Worm (Caenorhabditis elegans) whole organism, late embryonic: Measurements from ENCODE around the gene pas-7.
A peak's percentile ranks its signal among the peaks of the same experiment; 100 is the strongest.

Experiments used
- ceh-19 ChIP-seq: fragments of 200-800 bp; sonication (Bioruptor generic); optimal IDR thresholded peaks from 2 replicates; lab custom pipeline; 2018; ENCODE audit warnings: mild to moderate bottlenecking, missing genetic modification characterization, missing compliant biosample characterization
- ceh-2 ChIP-seq: sonication (generic microtip); optimal IDR thresholded peaks from 2 replicates; lab custom pipeline; 2016; ENCODE audit warnings: missing genotype, missing genetic modification characterization, missing compliant biosample characterization
- ceh-22 ChIP-seq: sonication (generic microtip); optimal IDR thresholded peaks from 2 replicates; lab custom pipeline; 2017; ENCODE audit warnings: missing biosample characterization, missing genetic modification characterization
- ceh-24 ChIP-seq: sonication (generic microtip); optimal IDR thresholded peaks from 2 replicates; lab custom pipeline; 2016; ENCODE audit warnings: mild to moderate bottlenecking, missing genetic modification characterization, missing compliant biosample characterization
- ceh-30 ChIP-seq: fragments of 150-350 bp; optimal IDR thresholded peaks from 2 replicates; lab custom pipeline; 2014; ENCODE audit warnings: missing biosample characterization, missing genetic modification characterization
- ceh-31 ChIP-seq: sonication (generic microtip); optimal IDR thresholded peaks from 2 replicates; lab custom pipeline; 2016; ENCODE audit warnings: missing genetic modification characterization, missing compliant biosample characterization
- ceh-34 ChIP-seq: sonication (generic microtip); optimal IDR thresholded peaks from 2 replicates; lab custom pipeline; 2016; ENCODE audit warnings: mild to moderate bottlenecking, missing genetic modification characterization, missing compliant biosample characterization
- ceh-48 ChIP-seq: sonication (generic microtip); optimal IDR thresholded peaks from 2 replicates; lab custom pipeline; 2016; ENCODE audit warnings: missing genetic modification characterization, inconsistent platforms, missing compliant biosample characterization
- ceh-6 ChIP-seq: fragments of 200-800 bp; sonication (Bioruptor generic); optimal IDR thresholded peaks from 2 replicates; lab custom pipeline; 2018; ENCODE audit warnings: mild to moderate bottlenecking, missing genetic modification characterization, missing compliant biosample characterization
- che-1 ChIP-seq: sonication (generic microtip); optimal IDR thresholded peaks from 2 replicates; lab custom pipeline; 2016; ENCODE audit warnings: mild to moderate bottlenecking, missing genetic modification characterization, missing compliant biosample characterization
- elt-2 ChIP-seq: sonication (generic microtip); optimal IDR thresholded peaks from 2 replicates; lab custom pipeline; 2016; ENCODE audit warnings: missing genetic modification reagents, missing genetic modification characterization, missing compliant biosample characterization
- fkh-10 ChIP-seq: fragments of 150-350 bp; optimal IDR thresholded peaks from 2 replicates; lab custom pipeline; 2014; ENCODE audit warnings: missing biosample characterization, missing genetic modification reagents, missing genetic modification characterization
- fkh-6 ChIP-seq: sonication (generic microtip); optimal IDR thresholded peaks from 2 replicates; lab custom pipeline; 2016; ENCODE audit warnings: missing genetic modification characterization, missing compliant biosample characterization
- gmeb-2 ChIP-seq: sonication (generic microtip); optimal IDR thresholded peaks from 2 replicates; lab custom pipeline; 2016; ENCODE audit warnings: missing genetic modification characterization, inconsistent platforms, missing compliant biosample characterization
- hlh-13 ChIP-seq: fragments of 200-800 bp; sonication (Bioruptor generic); optimal IDR thresholded peaks from 2 replicates; lab custom pipeline; 2018; ENCODE audit warnings: mild to moderate bottlenecking, missing genetic modification characterization, missing compliant biosample characterization
- hlh-15 ChIP-seq: sonication (generic microtip); optimal IDR thresholded peaks from 2 replicates; lab custom pipeline; 2016; ENCODE audit warnings: missing genetic modification characterization, missing compliant biosample characterization
- hlh-30 ChIP-seq: sonication (generic microtip); optimal IDR thresholded peaks from 2 replicates; lab custom pipeline; 2017; ENCODE audit warnings: antibody characterized with exemption, missing genetic modification characterization, missing compliant biosample characterization; ENCODE audit not compliant: insufficient read depth
- hlh-6 ChIP-seq: sonication (generic microtip); optimal IDR thresholded peaks from 2 replicates; lab custom pipeline; 2016; ENCODE audit warnings: missing genotype, missing genetic modification characterization, missing compliant biosample characterization
- mec-3 ChIP-seq: sonication (generic microtip); optimal IDR thresholded peaks from 2 replicates; lab custom pipeline; 2016; ENCODE audit warnings: borderline replicate concordance, missing genetic modification characterization, missing compliant biosample characterization
- nfya-1 ChIP-seq: sonication (generic microtip); optimal IDR thresholded peaks from 2 replicates; lab custom pipeline; 2017; ENCODE audit warnings: missing genetic modification characterization, mild to moderate bottlenecking, missing compliant biosample characterization, antibody characterized with exemption, moderate library complexity
- nhr-11 ChIP-seq: fragments of 150-350 bp; optimal IDR thresholded peaks from 2 replicates; lab custom pipeline; 2014; ENCODE audit warnings: missing biosample characterization, missing genetic modification characterization
- nhr-232 ChIP-seq: sonication (generic microtip); optimal IDR thresholded peaks from 2 replicates; lab custom pipeline; 2016; ENCODE audit warnings: missing genetic modification characterization, missing compliant biosample characterization
- ref-2 ChIP-seq: sonication (generic microtip); optimal IDR thresholded peaks from 2 replicates; lab custom pipeline; 2016; ENCODE audit warnings: missing genetic modification characterization, missing compliant biosample characterization
- sdc-2 ChIP-seq: sonication (generic microtip); optimal IDR thresholded peaks from 2 replicates; lab custom pipeline; 2016; ENCODE audit warnings: missing genotype, missing genetic modification characterization, missing compliant biosample characterization
- sox-2 ChIP-seq: fragments of 200-800 bp; sonication (Bioruptor generic); IDR thresholded peaks from 2 replicates; pipeline ENCODE4 v1.3.6; 2022; ENCODE audit warnings: missing genetic modification reagents, missing genetic modification characterization, missing compliant biosample characterization
- sox-4 ChIP-seq: sonication (generic microtip); optimal IDR thresholded peaks from 2 replicates; lab custom pipeline; 2017; ENCODE audit warnings: mild to moderate bottlenecking, missing genetic modification characterization, inconsistent platforms, missing compliant biosample characterization
- syd-9 ChIP-seq: sonication (generic microtip); optimal IDR thresholded peaks from 2 replicates; lab custom pipeline; 2016; ENCODE audit warnings: mild to moderate bottlenecking, missing genetic modification characterization, moderate library complexity, missing compliant biosample characterization
- tbx-2 ChIP-seq: sonication (generic microtip); optimal IDR thresholded peaks from 2 replicates; lab custom pipeline; 2016; ENCODE audit warnings: missing genetic modification characterization, missing compliant biosample characterization
- unc-3 ChIP-seq, 2 experiments: fragments of 200-800 bp in 1 of 2; sonication (Bioruptor generic) in 1 of 2; sonication (generic microtip) in 1 of 2; conservative IDR thresholded peaks in 1 of 2; optimal IDR thresholded peaks in 1 of 2; 2 replicates each; pipeline versions ENCODE4 v1.3.6 to Lab custom; 2016 to 2022; ENCODE audit warnings: missing compliant biosample characterization in 2 of 2, missing genetic modification characterization in 2 of 2, missing genetic modification reagents in 1 of 2
- unc-42 ChIP-seq: sonication (generic microtip); optimal IDR thresholded peaks from 2 replicates; lab custom pipeline; 2016; ENCODE audit warnings: missing genotype, missing genetic modification characterization, missing compliant biosample characterization
- unc-55 ChIP-seq: sonication (generic microtip); optimal IDR thresholded peaks from 2 replicates; lab custom pipeline; 2017; ENCODE audit warnings: missing biosample characterization, missing genetic modification reagents, missing genetic modification characterization
- unc-86 ChIP-seq: sonication (generic microtip); optimal IDR thresholded peaks from 2 replicates; lab custom pipeline; 2016; ENCODE audit warnings: missing genetic modification characterization, missing compliant biosample characterization
- zip-5 ChIP-seq: sonication (generic microtip); optimal IDR thresholded peaks from 2 replicates; lab custom pipeline; 2016; ENCODE audit warnings: missing genetic modification characterization, missing compliant biosample characterization
- ztf-16 ChIP-seq: sonication (generic microtip); optimal IDR thresholded peaks from 2 replicates; lab custom pipeline; 2017; ENCODE audit warnings: missing genetic modification characterization, missing compliant biosample characterization

Gene pas-7

DNA sequence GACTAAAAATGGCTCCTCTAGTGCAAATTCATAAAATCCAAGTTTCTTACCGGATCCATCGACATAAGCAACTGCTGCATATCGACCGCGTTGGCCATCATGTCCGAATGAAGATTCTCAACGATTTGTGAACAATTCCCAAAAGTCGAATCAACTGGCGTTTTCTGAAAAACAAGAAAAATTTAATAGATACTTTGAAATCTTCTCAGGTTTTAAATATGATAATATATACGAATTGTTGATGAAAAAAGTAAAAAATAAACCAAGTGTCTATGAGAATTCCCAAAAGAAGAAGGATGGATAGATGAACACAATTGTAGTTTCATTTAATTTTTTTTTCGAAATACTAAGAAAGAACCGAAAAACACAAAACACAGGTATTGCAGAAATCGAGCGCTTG lies 31.8 kb downstream of the pas-7 start, which contains the start of gene die-1:
Gene die-1 (minus strand): TSS at position 101 of the 400 bp plus-strand sequence.
- TF ChIP-seq unc-55, result no peak
- no peak for TF ChIP-seq ceh-34 (tag; lab: Kevin White, UChicago)
- TF ChIP-seq nfya-1 (tag; lab: Kevin White, UChicago), result no peak
- no peak for TF ChIP-seq nhr-232
- TF ChIP-seq hlh-13, result no peak
- no peak for TF ChIP-seq syd-9 (tag; lab: Kevin White, UChicago)
- no peak for TF ChIP-seq mec-3 (tag; lab: Kevin White, UChicago)
- TF ChIP-seq hlh-6 (tag; lab: Kevin White, UChicago), result no peak
- TF ChIP-seq ceh-22 (tag; lab: Kevin White, UChicago), result no peak
- no peak for TF ChIP-seq ceh-48 (tag; lab: Kevin White, UChicago)
- TF ChIP-seq elt-2 (tag; lab: Kevin White, UChicago), result no peak
- TF ChIP-seq nhr-11, result no peak
- TF ChIP-seq zip-5, result no peak
- no peak for TF ChIP-seq unc-86 (tag; lab: Kevin White, UChicago)
- no peak for TF ChIP-seq sox-2 (GFP tag; lab: Robert Waterston, UW)
- no peak for TF ChIP-seq ceh-6 (GFP tag; lab: Kevin White, UChicago)
- no peak for TF ChIP-seq ztf-16
- TF ChIP-seq hlh-15 (tag; lab: Kevin White, UChicago), result no peak
- TF ChIP-seq fkh-10, result no peak

DNA sequence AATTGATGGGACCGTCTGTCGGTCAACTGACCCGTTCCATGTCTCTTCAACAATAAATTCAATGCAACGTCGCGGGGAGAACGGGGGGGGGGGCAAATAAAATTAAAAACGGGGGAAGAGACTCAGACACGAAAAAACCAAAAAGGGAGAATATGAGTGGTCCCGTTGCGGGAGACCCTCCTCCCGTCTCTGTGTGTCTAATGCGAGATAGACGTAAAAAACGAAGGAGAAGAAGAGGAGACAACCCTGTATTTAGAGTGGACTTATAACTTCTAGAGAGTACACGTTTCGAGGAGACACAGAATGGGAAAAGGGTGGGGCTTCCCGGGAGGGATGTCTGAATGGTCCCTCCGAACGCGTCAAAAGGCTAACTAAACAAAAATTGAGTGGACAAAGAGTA lies 34.2 kb downstream of the pas-7 start:
- no peak for TF ChIP-seq gmeb-2 (tag; lab: Kevin White, UChicago)
- TF ChIP-seq ceh-6 (GFP tag; lab: Kevin White, UChicago), result peak; percentile 42
- TF ChIP-seq nfya-1 (tag; lab: Kevin White, UChicago), result peak; percentile 11
- peak; percentile 4 for TF ChIP-seq tbx-2 (tag; lab: Kevin White, UChicago)

DNA sequence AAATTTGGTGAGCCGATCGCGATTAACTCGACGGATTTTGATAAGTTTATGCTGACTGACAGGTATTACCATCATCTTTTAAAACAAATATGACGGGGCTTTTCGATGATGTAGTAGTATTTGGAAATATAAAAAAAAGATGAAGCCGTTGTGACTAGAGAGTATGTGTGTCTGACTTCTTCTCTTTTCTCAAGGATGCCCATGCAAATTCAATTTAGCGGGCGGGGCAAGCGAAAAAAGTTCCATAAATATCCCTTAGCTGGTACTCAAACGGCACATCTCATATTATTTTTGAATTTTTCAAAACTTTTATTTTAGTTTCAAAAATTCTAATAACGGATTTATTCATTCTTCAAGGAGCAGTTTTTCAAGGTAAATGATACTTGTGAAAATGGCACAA lies 39.1 kb downstream of the pas-7 start, which contains the start of gene stg-1:
Gene stg-1 (minus strand): TSS at position 153 of the 400 bp plus-strand sequence.
- TF ChIP-seq unc-42 (peak; percentile 85), ceh-2 (no peak)

- TF ChIP-seq unc-55, result no peak
- no peak for TF ChIP-seq mec-3 (tag; lab: Kevin White, UChicago)
- TF ChIP-seq ceh-31, result no peak
- TF ChIP-seq hlh-30 (tag; lab: Kevin White, UChicago), result no peak
- TF ChIP-seq sox-2 (GFP tag; lab: Robert Waterston, UW), result no peak
- TF ChIP-seq che-1 (tag; lab: Kevin White, UChicago), result no peak
- no peak for TF ChIP-seq ceh-30
- TF ChIP-seq ceh-24 (tag; lab: Kevin White, UChicago), result no peak
- TF ChIP-seq sox-4, result no peak
Measured at ce11 chrII:10056545-10057038, 43.1 kb downstream of the pas-7 start, which contains the start of gene C18D1.2. C18D1.2 (plus strand) TSS chrII:10056988.

- TF ChIP-seq unc-3 (GFP tag; conservative IDR thresholded peaks at IDR 0.05; lab: Robert Waterston, UW) (no peak), unc-3 (tag; optimal IDR thresholded peaks at IDR 0.05; lab: Kevin White, UChicago) (no peak), fkh-6 (tag; lab: Kevin White, UChicago) (no peak), sdc-2 (tag; lab: Kevin White, UChicago) (no peak), unc-42 (no peak), ztf-16 (no peak), ref-2 (no peak), ceh-19 (GFP tag; lab: Kevin White, UChicago) (no peak)
Measured at ce11 chrII:10051485-10051884, 48.2 kb downstream of the pas-7 start.
